Worm (Caenorhabditis elegans) whole organism, L4 larva: ENCODE measurements around the gene ent-7.

Experiments
- R02D3.7 ChIP-seq: fragments of 150-350 bp; sonication (generic microtip); optimal IDR thresholded peaks from 3 replicates; lab custom pipeline; 2014; ENCODE audit warnings: missing biosample characterization, missing genetic modification characterization
- ceh-20 ChIP-seq: fragments of 200-800 bp; sonication (Bioruptor generic); IDR thresholded peaks from 2 replicates; pipeline ENCODE4 v1.3.6; 2022; ENCODE audit warnings: missing genetic modification reagents, missing genetic modification characterization, missing compliant biosample characterization
- ceh-44 ChIP-seq: fragments of 200-800 bp; sonication (Bioruptor generic); IDR thresholded peaks from 2 replicates; pipeline ENCODE4 v1.3.6; 2022; ENCODE audit warnings: missing genetic modification reagents, missing genetic modification characterization, missing compliant biosample characterization
- fkh-10 ChIP-seq: fragments of 150-350 bp; optimal IDR thresholded peaks from 2 replicates; lab custom pipeline; 2014; ENCODE audit warnings: missing biosample characterization, missing genetic modification reagents, missing genetic modification characterization
- lim-7 ChIP-seq: fragments of 200-800 bp; sonication (Bioruptor generic); IDR thresholded peaks from 2 replicates; pipeline ENCODE4 v1.3.6; 2022; ENCODE audit warnings: missing genetic modification characterization, missing compliant biosample characterization
- madf-9 ChIP-seq: fragments of 200-800 bp; sonication (Bioruptor generic); conservative IDR thresholded peaks from 2 replicates; pipeline ENCODE4 v1.3.6; 2022; ENCODE audit warnings: missing genetic modification reagents, missing genetic modification characterization, missing compliant biosample characterization
- mdl-1 ChIP-seq, 2 experiments: fragments of 150-350 bp in 1 of 2; sonication (generic microtip) in 1 of 2; optimal IDR thresholded peaks; 2 replicates each; lab custom pipeline; 2014 to 2017; ENCODE audit warnings: missing biosample characterization in 2 of 2, missing genetic modification characterization in 2 of 2
- snpc-4 ChIP-seq: fragments of 150-350 bp; optimal IDR thresholded peaks from 2 replicates; lab custom pipeline; 2014; ENCODE audit warnings: missing biosample characterization, missing genetic modification characterization
- unc-62 ChIP-seq, 3 experiments: fragments of 150-350 bp in 1 of 3; sonication (generic microtip); optimal IDR thresholded peaks in 2 of 3; peaks in 1 of 3; 1 replicate in 1 of 3; 2 replicates in 2 of 3; lab custom pipeline; 2014 to 2017; ENCODE audit warnings: missing biosample characterization in 3 of 3, missing genetic modification characterization in 3 of 3, missing genetic modification reagents in 3 of 3, missing genotype in 1 of 3
- zip-11 ChIP-seq: fragments of 200-800 bp; sonication (Bioruptor generic); IDR thresholded peaks from 2 replicates; pipeline ENCODE4 v1.3.6; 2022; ENCODE audit warnings: missing genetic modification characterization, missing compliant biosample characterization

- TF ChIP-seq zip-11 (GFP tag; lab: Robert Waterston, UW) (no peak), R02D3.7 (tag; lab: Kevin White, UChicago) (no peak), ceh-44 (GFP tag; lab: Robert Waterston, UW) (no peak), lim-7 (GFP tag; lab: Robert Waterston, UW) (no peak), fkh-10 (GFP tag; lab: Kevin White, UChicago) (no peak), madf-9 (GFP tag; lab: Robert Waterston, UW) (no peak), mdl-1 (tag; optimal IDR thresholded peaks at IDR 0.05; lab: Kevin White, UChicago) (no peak), snpc-4 (no peak), unc-62 (GFP tag; optimal IDR thresholded peaks at IDR 0.05 in 1 of 2; lab: Kevin White, UChicago) (no peak), unc-62 (tag; optimal IDR thresholded peaks at IDR 0.05; lab: Kevin White, UChicago) (no peak), ceh-20 (GFP tag; lab: Robert Waterston, UW) (0 out of 2 replicates have a peak, but pooled peaks have one; percentile 24)
These were observed 22.1 kb upstream of the ent-7 start, which contains the start of gene uba-1 for ce11 chrIV:9994895-9995394.
